Fruit fly (Drosophila melanogaster) whole organism, embryonic: ENCODE data around the gene zf30C.
A peak's percentile ranks its signal among the peaks of the same experiment; 100 is the strongest.

Experiments
- Bteb2 ChIP-seq: fragments of 200-800 bp; sonication (Bioruptor generic); optimal IDR thresholded peaks from 2 replicates; lab custom pipeline; 2016; ENCODE audit warnings: missing biosample characterization, missing genetic modification characterization
- CG10321 ChIP-seq: fragments of 200-800 bp; sonication (Bioruptor generic); IDR thresholded peaks from 2 replicates; pipeline ENCODE4 v1.3.6; 2022; ENCODE audit warnings: missing biosample characterization, missing genetic modification characterization
- CG10462 ChIP-seq: fragments of 200-800 bp; sonication (Bioruptor generic); optimal IDR thresholded peaks from 2 replicates; lab custom pipeline; 2016; ENCODE audit warnings: missing biosample characterization, missing genetic modification characterization
- CG11247 ChIP-seq: fragments of 200-800 bp; sonication (Bioruptor generic); IDR thresholded peaks from 2 replicates; pipeline ENCODE4 v1.3.6; 2022; ENCODE audit warnings: missing biosample characterization, missing genetic modification characterization
- CG12071 ChIP-seq: fragments of 200-800 bp; sonication (Bioruptor generic); optimal IDR thresholded peaks from 3 replicates; lab custom pipeline; 2018; ENCODE audit warnings: missing biosample characterization, mild to moderate bottlenecking, missing genetic modification characterization
- CG12155 ChIP-seq: fragments of 200-800 bp; sonication (Bioruptor generic); optimal IDR thresholded peaks from 3 replicates; lab custom pipeline; 2016; ENCODE audit warnings: missing biosample characterization, missing genetic modification characterization
- CG12659 ChIP-seq: fragments of 200-800 bp; sonication (Bioruptor generic); optimal IDR thresholded peaks from 3 replicates; lab custom pipeline; 2017; ENCODE audit warnings: mild to moderate bottlenecking, missing biosample characterization, missing genetic modification reagents, missing genetic modification characterization
- CG12744 ChIP-seq: fragments of 200-800 bp; sonication (Bioruptor generic); optimal IDR thresholded peaks from 2 replicates; lab custom pipeline; 2016; ENCODE audit warnings: missing biosample characterization, missing genetic modification characterization
- CG14710 ChIP-seq: fragments of 200-800 bp; sonication (Bioruptor generic); optimal IDR thresholded peaks from 3 replicates; lab custom pipeline; 2019; ENCODE audit warnings: missing biosample characterization, mild to moderate bottlenecking, missing genetic modification characterization, moderate library complexity
- CG1602 ChIP-seq: fragments of 200-800 bp; sonication (Bioruptor generic); optimal IDR thresholded peaks from 3 replicates; lab custom pipeline; 2016; ENCODE audit warnings: missing biosample characterization, missing genetic modification characterization
- CG16779 ChIP-seq: fragments of 200-800 bp; sonication (Bioruptor generic); IDR thresholded peaks from 2 replicates; pipeline ENCODE4 v1.3.6; 2022; ENCODE audit warnings: missing biosample characterization, missing genetic modification characterization
- CG2120 ChIP-seq: fragments of 200-800 bp; sonication (Bioruptor generic); optimal IDR thresholded peaks from 3 replicates; lab custom pipeline; 2016; ENCODE audit warnings: missing biosample characterization, missing genetic modification characterization
- CG2889 ChIP-seq: fragments of 200-800 bp; sonication (Bioruptor generic); IDR thresholded peaks from 3 replicates; pipeline ENCODE4 v1.3.6; 2022; ENCODE audit warnings: missing biosample characterization, missing genetic modification characterization
- CG3726 ChIP-seq: fragments of 200-800 bp; sonication (Bioruptor generic); IDR thresholded peaks from 3 replicates; pipeline ENCODE4, ENCODE4 v1.3.6; 2022; ENCODE audit warnings: missing biosample characterization, missing genetic modification characterization
- CG3838 ChIP-seq: fragments of 200-800 bp; sonication (Bioruptor generic); optimal IDR thresholded peaks from 3 replicates; lab custom pipeline; 2016; ENCODE audit warnings: missing biosample characterization, missing genetic modification characterization
- CG5245 ChIP-seq: fragments of 200-800 bp; sonication (Bioruptor generic); optimal IDR thresholded peaks from 3 replicates; lab custom pipeline; 2016; ENCODE audit warnings: missing biosample characterization, missing genetic modification characterization
- CG7556 ChIP-seq: fragments of 200-800 bp; sonication (Bioruptor generic); optimal IDR thresholded peaks from 2 replicates; lab custom pipeline; 2017; ENCODE audit warnings: missing biosample characterization, mild to moderate bottlenecking, missing genetic modification characterization
- CG7839 ChIP-seq: fragments of 200-800 bp; sonication (Bioruptor generic); optimal IDR thresholded peaks from 3 replicates; lab custom pipeline; 2018; ENCODE audit warnings: missing biosample characterization, mild to moderate bottlenecking, missing genetic modification characterization, moderate library complexity
- CG9932 ChIP-seq: fragments of 200-800 bp; sonication (Bioruptor generic); IDR thresholded peaks from 2 replicates; pipeline ENCODE4 v1.3.6; 2022; ENCODE audit warnings: missing biosample characterization, missing genetic modification characterization
- CkIIα-i1 ChIP-seq: fragments of 200-800 bp; sonication (Bioruptor generic); IDR thresholded peaks from 2 replicates; pipeline ENCODE4 v1.3.6; 2022; ENCODE audit warnings: missing biosample characterization, missing genetic modification characterization
- Dip2 ChIP-seq: fragments of 200-800 bp; sonication (Bioruptor generic); IDR thresholded peaks from 2 replicates; pipeline ENCODE4 v1.3.6; 2022; ENCODE audit warnings: missing biosample characterization, missing genetic modification characterization
- HHEX ChIP-seq: fragments of 200-800 bp; sonication (Bioruptor generic); optimal IDR thresholded peaks from 3 replicates; lab custom pipeline; 2017; ENCODE audit warnings: missing biosample characterization, mild to moderate bottlenecking, missing genetic modification characterization, missing genetic modification reagents
- HLH54F ChIP-seq: fragments of 200-800 bp; sonication (Bioruptor generic); optimal IDR thresholded peaks from 3 replicates; lab custom pipeline; 2016; ENCODE audit warnings: missing biosample characterization, missing genetic modification characterization
- Hsf ChIP-seq: fragments of 200-800 bp; sonication (Bioruptor generic); optimal IDR thresholded peaks from 3 replicates; lab custom pipeline; 2016; ENCODE audit warnings: missing biosample characterization, missing genetic modification characterization
- MBD-R2 ChIP-seq: fragments of 200-800 bp; sonication (Bioruptor generic); IDR thresholded peaks from 2 replicates; pipeline ENCODE4 v1.3.6; 2022; ENCODE audit warnings: missing biosample characterization, missing genetic modification characterization
- Med ChIP-seq: fragments of 200-800 bp; sonication (Bioruptor generic); peaks from one replicate; lab custom pipeline; 2016; ENCODE audit warnings: missing biosample characterization, missing genetic modification characterization, mild to moderate bottlenecking, inconsistent platforms, moderate library complexity
- NFAT ChIP-seq: fragments of 200-800 bp; sonication (Bioruptor generic); IDR thresholded peaks from 2 replicates; pipeline ENCODE4 v1.3.6; 2022; ENCODE audit warnings: missing biosample characterization, missing genetic modification characterization
- Ptx1 ChIP-seq: fragments of 200-800 bp; sonication (Bioruptor generic); IDR thresholded peaks from 2 replicates; pipeline ENCODE4 v1.3.6; 2022; ENCODE audit warnings: missing biosample characterization, missing genetic modification characterization
- Sin3A ChIP-seq: fragments of >200 bp; optimal IDR thresholded peaks from 2 replicates; lab custom pipeline; 2018
- Xbp1 ChIP-seq: fragments of 200-800 bp; sonication (Bioruptor generic); optimal IDR thresholded peaks from 3 replicates; lab custom pipeline; 2016; ENCODE audit warnings: missing biosample characterization, mild to moderate bottlenecking, missing genetic modification characterization
- Xrp1 ChIP-seq: fragments of 200-800 bp; sonication (Bioruptor generic); IDR thresholded peaks from 2 replicates; pipeline ENCODE4 v1.3.6; 2022; ENCODE audit warnings: missing biosample characterization, missing genetic modification characterization
- amos ChIP-seq: fragments of 200-800 bp; sonication (Bioruptor generic); IDR thresholded peaks from 2 replicates; pipeline ENCODE4 v1.3.6; 2022; ENCODE audit warnings: missing biosample characterization, missing genetic modification characterization; ENCODE audit not compliant: partially characterized antibody
- ap ChIP-seq: fragments of 200-800 bp; sonication (Bioruptor generic); IDR thresholded peaks from 2 replicates; pipeline ENCODE4 v1.3.6; 2022; ENCODE audit warnings: missing biosample characterization, missing genetic modification characterization
- br ChIP-seq: fragments of >200 bp; optimal IDR thresholded peaks from 2 replicates; lab custom pipeline; 2017
- cg ChIP-seq: fragments of 200-800 bp; sonication (Bioruptor generic); optimal IDR thresholded peaks from 3 replicates; lab custom pipeline; 2019; ENCODE audit warnings: missing biosample characterization, mild to moderate bottlenecking, missing genetic modification characterization, moderate library complexity
- dan ChIP-seq: fragments of 200-800 bp; sonication (Bioruptor generic); IDR thresholded peaks from 2 replicates; pipeline ENCODE4 v1.3.6; 2022; ENCODE audit warnings: missing biosample characterization, missing genetic modification characterization
- fd3F ChIP-seq: fragments of 200-800 bp; sonication (Bioruptor generic); optimal IDR thresholded peaks from 2 replicates; lab custom pipeline; 2018; ENCODE audit warnings: missing biosample characterization, mild to moderate bottlenecking, missing genetic modification characterization, moderate library complexity
- gcm ChIP-seq: fragments of 200-800 bp; sonication (Bioruptor generic); optimal IDR thresholded peaks from 2 replicates; lab custom pipeline; 2019; ENCODE audit warnings: missing biosample characterization, mild to moderate bottlenecking, missing genetic modification characterization, moderate library complexity
- h ChIP-seq: fragments of >200 bp; optimal IDR thresholded peaks from 2 replicates; lab custom pipeline; 2017
- klu ChIP-seq: fragments of 200-800 bp; sonication (Bioruptor generic); IDR thresholded peaks from 2 replicates; pipeline ENCODE4 v1.3.6; 2022; ENCODE audit warnings: missing biosample characterization, missing genetic modification characterization
- knrl ChIP-seq: fragments of 200-800 bp; sonication (Bioruptor generic); IDR thresholded peaks from 3 replicates; pipeline ENCODE4 v1.3.6; 2022; ENCODE audit warnings: missing biosample characterization, missing genetic modification characterization; ENCODE audit not compliant: partially characterized antibody
- lab ChIP-seq: fragments of 200-800 bp; sonication (Bioruptor generic); optimal IDR thresholded peaks from 3 replicates; lab custom pipeline; 2017; ENCODE audit warnings: missing biosample characterization, missing genetic modification characterization, mild to moderate bottlenecking, moderate library complexity, missing genetic modification reagents
- nom ChIP-seq: fragments of 200-800 bp; sonication (Bioruptor generic); optimal IDR thresholded peaks from 2 replicates; lab custom pipeline; 2017; ENCODE audit warnings: missing biosample characterization, missing genetic modification characterization, mild to moderate bottlenecking, moderate library complexity, missing genetic modification reagents
- p53 ChIP-seq: fragments of 200-800 bp; sonication (Bioruptor generic); optimal IDR thresholded peaks from 2 replicates; lab custom pipeline; 2016; ENCODE audit warnings: missing biosample characterization, missing genetic modification characterization
- salm ChIP-seq: fragments of 200-800 bp; sonication (Bioruptor generic); optimal IDR thresholded peaks from 2 replicates; lab custom pipeline; 2018; ENCODE audit warnings: missing biosample characterization, mild to moderate bottlenecking, missing genetic modification characterization
- sens ChIP-seq: fragments of 200-800 bp; sonication (Bioruptor generic); peaks from one replicate; lab custom pipeline; 2016; ENCODE audit warnings: missing biosample characterization, missing genetic modification characterization
- slbo ChIP-seq: fragments of 200-800 bp; sonication (Bioruptor generic); IDR thresholded peaks from 2 replicates; pipeline ENCODE4 v1.3.6; 2022; ENCODE audit warnings: missing biosample characterization, missing genetic modification characterization
- sqz ChIP-seq: fragments of 200-800 bp; sonication (Bioruptor generic); optimal IDR thresholded peaks from 3 replicates; lab custom pipeline; 2018; ENCODE audit warnings: missing biosample characterization, mild to moderate bottlenecking, missing genetic modification characterization
- sr ChIP-seq: fragments of 200-800 bp; sonication (Bioruptor generic); IDR thresholded peaks from 3 replicates; pipeline ENCODE4 v1.3.6; 2022; ENCODE audit warnings: missing biosample characterization, missing genetic modification characterization
- stwl ChIP-seq: fragments of 200-800 bp; sonication (Bioruptor generic); optimal IDR thresholded peaks from 3 replicates; lab custom pipeline; 2018; ENCODE audit warnings: missing biosample characterization, mild to moderate bottlenecking, missing genetic modification characterization, moderate library complexity
- unpg ChIP-seq: fragments of 200-800 bp; sonication (Bioruptor generic); optimal IDR thresholded peaks from 3 replicates; lab custom pipeline; 2018; ENCODE audit warnings: missing biosample characterization, mild to moderate bottlenecking, missing genetic modification characterization, moderate library complexity
- vfl ChIP-seq: fragments of 200-800 bp; sonication (Bioruptor generic); optimal IDR thresholded peaks from 2 replicates; lab custom pipeline; 2016; ENCODE audit warnings: missing biosample characterization, missing genetic modification characterization
- zfh1 ChIP-seq: fragments of 200-800 bp; sonication (Bioruptor generic); IDR thresholded peaks from 3 replicates; pipeline ENCODE4 v1.3.6; 2022; ENCODE audit warnings: missing biosample characterization, missing genetic modification characterization

zf30C gene

DNA sequence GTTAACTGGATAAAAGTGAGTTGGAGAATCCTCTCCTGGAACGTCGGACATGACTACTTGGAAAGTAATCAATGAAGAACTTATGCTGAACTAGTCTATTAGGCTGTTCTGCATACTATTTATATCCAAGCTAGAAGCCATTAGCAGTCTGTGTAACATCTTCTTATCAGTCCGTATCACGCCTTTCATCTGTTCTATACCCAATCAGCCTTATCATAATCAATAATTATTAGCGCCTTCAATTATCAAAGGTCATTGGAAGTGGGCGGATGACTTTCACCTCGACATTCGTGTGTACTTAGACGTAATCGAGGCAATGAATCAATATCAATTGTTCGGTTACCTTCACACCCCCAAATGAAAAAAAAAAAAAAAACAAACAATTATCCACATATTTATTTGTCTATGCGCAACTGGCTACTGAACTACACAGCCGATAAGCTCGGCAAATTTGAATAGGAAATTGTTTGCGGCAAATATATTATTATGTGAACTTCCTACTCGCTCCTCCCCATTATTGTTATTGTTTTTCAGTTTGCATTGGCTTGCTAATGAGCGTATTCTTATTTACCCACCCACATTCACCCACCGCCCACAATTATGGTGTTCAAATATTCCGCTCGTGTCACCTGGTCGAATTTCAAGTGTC, 17.0 kb downstream of the zf30C start, which contains the start of the genes ppk11 and ppk16 (continued):
- TF ChIP-seq CG7556 (GFP tag; lab: Kevin White, UChicago) (no peak), zfh1 (0 out of 3 replicates have a peak, but pooled peaks have one; percentile 25), CG12155 (GFP tag; lab: Kevin White, UChicago) (no peak), HHEX (GFP tag; lab: Kevin White, UChicago) (no peak), Dip2 (GFP tag; lab: Robert Waterston, UW) (no peak), gcm (GFP tag; lab: Kevin White, UChicago) (no peak), sqz (GFP tag; lab: Kevin White, UChicago) (no peak), Sin3A (no peak), Bteb2 (peak; percentile 14), CG2120 (no peak), Med (peak; percentile 77), CG12744 (GFP tag; lab: Kevin White, UChicago) (no peak), CG2889 (no peak), Xrp1 (GFP tag; lab: Robert Waterston, UW) (peak; percentile 77), CG12071 (peak; percentile 31), CG3726 (no peak), ap (GFP tag; lab: Robert Waterston, UW) (no peak), CG12659 (GFP tag; lab: Kevin White, UChicago) (peak; percentile 1), dan (GFP tag; lab: Robert Waterston, UW) (no peak), unpg (GFP tag; lab: Kevin White, UChicago) (peak; percentile 31), CG5245 (GFP tag; lab: Kevin White, UChicago) (peak; percentile 24), CG10321 (GFP tag; lab: Robert Waterston, UW) (no peak), HLH54F (GFP tag; lab: Kevin White, UChicago) (no peak), Xbp1 (GFP tag; lab: Kevin White, UChicago) (no peak), Ptx1 (no peak), fd3F (GFP tag; lab: Kevin White, UChicago) (peak; percentile 7), NFAT (no peak), stwl (no peak), CG7839 (tag; lab: Kevin White, UChicago) (no peak), amos (GFP tag; lab: Robert Waterston, UW) (no peak), klu (no peak), CG3838 (GFP tag; lab: Kevin White, UChicago) (no peak), nom (GFP tag; lab: Kevin White, UChicago) (no peak), br (lab: Kevin White, UChicago) (no peak), p53 (GFP tag; lab: Kevin White, UChicago) (no peak), MBD-R2 (GFP tag; lab: Robert Waterston, UW) (no peak), vfl (GFP tag; lab: Kevin White, UChicago) (no peak), knrl (GFP tag; lab: Robert Waterston, UW) (no peak), salm (tag; lab: Kevin White, UChicago) (no peak), h (no peak), lab (peak; percentile 64), CG16779 (no peak), cg (GFP tag; lab: Kevin White, UChicago) (no peak), CkIIα-i1 (GFP tag; lab: Robert Waterston, UW) (no peak), sens (peak; percentile 86), sr (GFP tag; lab: Robert Waterston, UW) (no peak), CG11247 (GFP tag; lab: Robert Waterston, UW) (no peak), slbo (no peak), Hsf (GFP tag; lab: Kevin White, UChicago) (no peak), CG1602 (no peak), CG9932 (GFP tag; lab: Robert Waterston, UW) (no peak), CG14710 (no peak), CG10462 (GFP tag; lab: Kevin White, UChicago) (no peak)
